Worm (Caenorhabditis elegans) whole organism, midembryonic: ENCODE measurements around the gene cku-70.

ENCODE experiments used
- T22C8.4 ChIP-seq: fragments of 200-800 bp; sonication (Bioruptor generic); IDR thresholded peaks from 2 replicates; pipeline ENCODE4 v1.3.6; 2022; ENCODE audit warnings: missing genetic modification characterization, missing compliant biosample characterization
- cog-1 ChIP-seq: sonication (generic microtip); optimal IDR thresholded peaks from 2 replicates; lab custom pipeline; 2016; ENCODE audit warnings: missing genetic modification characterization, missing compliant biosample characterization
- flt-1 ChIP-seq: fragments of 200-800 bp; sonication (Bioruptor generic); IDR thresholded peaks from 2 replicates; pipeline ENCODE4 v1.3.6; 2022; ENCODE audit warnings: missing genetic modification characterization, missing compliant biosample characterization
- klf-2 ChIP-seq: fragments of 200-800 bp; sonication (Bioruptor generic); conservative IDR thresholded peaks from 2 replicates; pipeline ENCODE4 v1.3.6; 2022; ENCODE audit warnings: missing genetic modification reagents, missing genetic modification characterization, missing compliant biosample characterization
- med-1 ChIP-seq: sonication (generic microtip); optimal IDR thresholded peaks from 2 replicates; lab custom pipeline; 2017; ENCODE audit warnings: missing genetic modification characterization, mild to moderate bottlenecking, missing compliant biosample characterization, antibody characterized with exemption, missing genetic modification reagents; ENCODE audit not compliant: insufficient read depth
- ref-1 ChIP-seq: fragments of 200-800 bp; sonication (Bioruptor generic); conservative IDR thresholded peaks from 2 replicates; pipeline ENCODE4 v1.3.6; 2022; ENCODE audit warnings: missing genetic modification reagents, missing genetic modification characterization, missing compliant biosample characterization
- tab-1 ChIP-seq: fragments of 200-800 bp; sonication (Bioruptor generic); IDR thresholded peaks from 2 replicates; pipeline ENCODE4 v1.3.6; 2022; ENCODE audit warnings: missing genetic modification characterization, missing compliant biosample characterization
- ztf-23 ChIP-seq: fragments of 200-800 bp; sonication (Bioruptor generic); IDR thresholded peaks from 2 replicates; pipeline ENCODE4 v1.3.6; 2022; ENCODE audit warnings: missing genetic modification reagents, missing genetic modification characterization, missing compliant biosample characterization
- ztf-29 ChIP-seq: fragments of 200-800 bp; sonication (Bioruptor generic); IDR thresholded peaks from 2 replicates; pipeline ENCODE4 v1.3.6; 2022; ENCODE audit warnings: missing genetic modification reagents, missing genetic modification characterization, missing compliant biosample characterization

Gene cku-70

ce11 chrIII:11175642-11176217 is 21.1 kb downstream of the cku-70 start:
- TF ChIP-seq tab-1 (GFP tag; lab: Robert Waterston, UW) (no peak), ztf-23 (GFP tag; lab: Robert Waterston, UW) (no peak), cog-1 (tag; lab: Kevin White, UChicago) (no peak), flt-1 (GFP tag; lab: Robert Waterston, UW) (no peak)

ce11 chrIII:11185483-11186115 is 31.0 kb downstream of the cku-70 start:
- TF ChIP-seq med-1 (GFP tag; lab: Kevin White, UChicago) (no peak), cog-1 (tag; lab: Kevin White, UChicago) (no peak), T22C8.4 (GFP tag; lab: Robert Waterston, UW) (no peak), ztf-29 (GFP tag; lab: Robert Waterston, UW) (no peak), tab-1 (GFP tag; lab: Robert Waterston, UW) (no peak), flt-1 (GFP tag; lab: Robert Waterston, UW) (no peak)

ce11 chrIII:11188132-11188531 is 33.5 kb downstream of the cku-70 start:
- TF ChIP-seq klf-2 (GFP tag; lab: Robert Waterston, UW) (no peak), T22C8.4 (GFP tag; lab: Robert Waterston, UW) (no peak), flt-1 (GFP tag; lab: Robert Waterston, UW) (no peak), ztf-29 (GFP tag; lab: Robert Waterston, UW) (no peak), med-1 (GFP tag; lab: Kevin White, UChicago) (no peak), tab-1 (GFP tag; lab: Robert Waterston, UW) (no peak), cog-1 (tag; lab: Kevin White, UChicago) (no peak), ztf-23 (GFP tag; lab: Robert Waterston, UW) (no peak), ref-1 (GFP tag; lab: Robert Waterston, UW) (no peak)

- no peak for TF ChIP-seq ztf-29 (GFP tag; lab: Robert Waterston, UW)
- no peak for TF ChIP-seq tab-1 (GFP tag; lab: Robert Waterston, UW)
- TF ChIP-seq T22C8.4 (GFP tag; lab: Robert Waterston, UW): no peak
- TF ChIP-seq flt-1 (GFP tag; lab: Robert Waterston, UW): no peak
- no peak for TF ChIP-seq ref-1 (GFP tag; lab: Robert Waterston, UW)
- no peak for TF ChIP-seq klf-2 (GFP tag; lab: Robert Waterston, UW)
- TF ChIP-seq cog-1 (tag; lab: Kevin White, UChicago): no peak
- TF ChIP-seq med-1 (GFP tag; lab: Kevin White, UChicago): no peak
- TF ChIP-seq ztf-23 (GFP tag; lab: Robert Waterston, UW): no peak
Observed at ce11 chrIII:11193251-11193650, 38.6 kb downstream of the cku-70 start.

- no peak for TF ChIP-seq tab-1 (GFP tag; lab: Robert Waterston, UW)
- TF ChIP-seq cog-1 (tag; lab: Kevin White, UChicago): no peak
- 0 out of 2 replicates have a peak, but pooled peaks have one; percentile 29 for TF ChIP-seq ztf-29 (GFP tag; lab: Robert Waterston, UW)
- TF ChIP-seq flt-1 (GFP tag; lab: Robert Waterston, UW): no peak
- TF ChIP-seq T22C8.4 (GFP tag; lab: Robert Waterston, UW): no peak
- TF ChIP-seq ztf-23 (GFP tag; lab: Robert Waterston, UW): no peak
Observed at ce11 chrIII:11194123-11194522, 39.5 kb downstream of the cku-70 start.

ce11 chrIII:11195140-11195539 is 40.5 kb downstream of the cku-70 start, which contains the start of gene tra-1:
Gene tra-1, minus strand, starts transcription at chrIII:11195201.
- TF ChIP-seq med-1 (GFP tag; lab: Kevin White, UChicago) (no peak), cog-1 (tag; lab: Kevin White, UChicago) (no peak), ref-1 (GFP tag; lab: Robert Waterston, UW) (no peak), flt-1 (GFP tag; lab: Robert Waterston, UW) (no peak), T22C8.4 (GFP tag; lab: Robert Waterston, UW) (no peak), tab-1 (GFP tag; lab: Robert Waterston, UW) (no peak), ztf-23 (GFP tag; lab: Robert Waterston, UW) (no peak), ztf-29 (GFP tag; lab: Robert Waterston, UW) (no peak), klf-2 (GFP tag; lab: Robert Waterston, UW) (no peak)

- TF ChIP-seq tab-1 (GFP tag; lab: Robert Waterston, UW) (no peak), flt-1 (GFP tag; lab: Robert Waterston, UW) (no peak), cog-1 (tag; lab: Kevin White, UChicago) (no peak), ztf-29 (GFP tag; lab: Robert Waterston, UW) (no peak), ref-1 (GFP tag; lab: Robert Waterston, UW) (no peak), klf-2 (GFP tag; lab: Robert Waterston, UW) (no peak), ztf-23 (GFP tag; lab: Robert Waterston, UW) (no peak), med-1 (GFP tag; lab: Kevin White, UChicago) (no peak), T22C8.4 (GFP tag; lab: Robert Waterston, UW) (no peak)
Observed at ce11 chrIII:11195553-11195952, 40.9 kb downstream of the cku-70 start.

- no peak for TF ChIP-seq klf-2 (GFP tag; lab: Robert Waterston, UW)
- TF ChIP-seq ztf-23 (GFP tag; lab: Robert Waterston, UW): no peak
- no peak for TF ChIP-seq ref-1 (GFP tag; lab: Robert Waterston, UW)
- no peak for TF ChIP-seq tab-1 (GFP tag; lab: Robert Waterston, UW)
- TF ChIP-seq cog-1 (tag; lab: Kevin White, UChicago): no peak
- TF ChIP-seq med-1 (GFP tag; lab: Kevin White, UChicago): no peak
- no peak for TF ChIP-seq T22C8.4 (GFP tag; lab: Robert Waterston, UW)
- no peak for TF ChIP-seq flt-1 (GFP tag; lab: Robert Waterston, UW)
- TF ChIP-seq ztf-29 (GFP tag; lab: Robert Waterston, UW): no peak
Observed at ce11 chrIII:11197327-11197726, 42.7 kb downstream of the cku-70 start.
